Fruit fly (Drosophila melanogaster): ENCODE results near the gene mTerf5.
A peak's percentile ranks its signal among the peaks of the same experiment; 100 is the strongest.

mTerf5 gene

DNA sequence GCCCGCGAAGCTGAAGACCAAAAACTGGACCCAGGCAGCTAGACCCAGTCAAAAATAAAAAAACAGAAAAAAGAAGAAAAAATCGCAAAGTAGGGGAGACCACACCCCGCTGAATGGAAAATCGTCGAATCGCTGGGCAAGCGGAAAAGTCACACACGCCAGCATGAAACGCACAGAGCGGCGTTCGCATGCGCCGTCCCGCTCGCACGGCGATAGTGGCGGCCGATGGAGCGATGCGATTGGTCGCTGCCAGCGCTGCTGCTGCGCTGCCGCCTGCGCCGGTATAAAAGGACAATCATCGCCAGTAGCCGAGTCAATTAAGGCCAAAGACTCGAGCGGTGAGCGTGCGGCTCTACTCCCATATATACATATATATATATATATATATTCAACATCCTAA, 12.4 kb upstream of the mTerf5 start, which contains the start of gene repo (continued):
- no peak for TF ChIP-seq Doc3 (GFP tag; IDR thresholded peaks at IDR 0.05; ENCODE audit: partially characterized antibody)
- TF ChIP-seq CG32767 (GFP tag; IDR thresholded peaks at IDR 0.05): no peak
- 0 out of 3 replicates have a peak, but pooled peaks have one; percentile 53 for TF ChIP-seq CG2199 (GFP tag; IDR thresholded peaks at IDR 0.05)
- TF ChIP-seq z (GFP tag; IDR thresholded peaks at IDR 0.05): no peak
- peak; percentile 90 for TF ChIP-seq CG1832 (GFP tag; optimal IDR thresholded peaks at IDR 0.05)
- peak; percentile 6 for TF ChIP-seq Deaf1 (tag; optimal IDR thresholded peaks at IDR 0.05)
- TF ChIP-seq hbn (GFP tag; IDR thresholded peaks at IDR 0.05; ENCODE audit: partially characterized antibody): no peak
- no peak for TF ChIP-seq ase (GFP tag; IDR thresholded peaks at IDR 0.05)
- no peak for TF ChIP-seq vnd (GFP tag; IDR thresholded peaks at IDR 0.05; ENCODE audit: partially characterized antibody)
- TF ChIP-seq CG15479 (GFP tag; optimal IDR thresholded peaks at IDR 0.05): no peak
- peak; percentile 12 for TF ChIP-seq CG5180 (GFP tag; optimal IDR thresholded peaks at IDR 0.05)
- no peak for TF ChIP-seq jumu (GFP tag; optimal IDR thresholded peaks at IDR 0.05)
- TF ChIP-seq CG10321 (GFP tag; IDR thresholded peaks at IDR 0.05): peak; percentile 92

DNA sequence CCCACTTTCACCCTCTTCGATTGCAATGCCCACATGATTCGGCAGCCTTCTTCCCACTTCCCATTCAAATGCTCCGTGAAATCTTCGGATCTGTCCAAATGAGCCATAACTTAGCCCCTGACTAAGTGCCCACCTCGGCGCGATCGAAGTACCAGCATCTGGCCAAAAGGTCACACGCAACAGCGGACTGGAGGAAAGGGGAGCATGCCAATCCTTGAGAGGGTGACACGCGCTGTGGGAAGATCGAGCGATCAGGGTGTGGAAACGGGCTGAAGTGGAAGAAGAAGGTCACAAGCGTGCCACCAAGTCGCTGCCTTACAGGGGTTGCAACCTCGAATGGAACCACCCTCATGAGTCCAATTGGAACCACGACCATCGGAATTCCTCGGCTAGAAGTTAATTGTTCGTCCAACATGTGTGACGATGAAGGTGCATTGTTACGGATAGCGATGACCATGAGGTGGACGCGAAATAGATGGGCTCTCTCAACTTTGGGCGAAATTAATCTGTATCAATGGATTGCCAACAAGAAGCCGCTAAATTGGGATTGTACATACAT, 11.3 kb upstream of the mTerf5 start:
- no peak for TF ChIP-seq CG9932 (GFP tag; IDR thresholded peaks at IDR 0.05)
- TF ChIP-seq CG2129 (GFP tag; IDR thresholded peaks at IDR 0.05; ENCODE audit: partially characterized antibody): no peak
- no peak for TF ChIP-seq Hr39 (optimal IDR thresholded peaks at IDR 0.05)
- peak; percentile 66 for TF ChIP-seq Ets65A (GFP tag)
- TF ChIP-seq insv (GFP tag; optimal IDR thresholded peaks at IDR 0.05): peak in 1 of 2 experiments; percentile 84
- TF ChIP-seq btn (GFP tag; optimal IDR thresholded peaks at IDR 0.05): no peak
- TF ChIP-seq E2f2 (GFP tag; IDR thresholded peaks at IDR 0.05): no peak
- TF ChIP-seq Oli (tag; optimal IDR thresholded peaks at IDR 0.05): no peak
- TF ChIP-seq ttk (GFP tag; IDR thresholded peaks at IDR 0.05): no peak
- peak; percentile 11 for TF ChIP-seq HLHmδ (GFP tag; optimal IDR thresholded peaks at IDR 0.05)
- no peak for TF ChIP-seq repo (GFP tag; optimal IDR thresholded peaks at IDR 0.05)
- TF ChIP-seq Bgb (GFP tag; IDR thresholded peaks at IDR 0.05; ENCODE audit: partially characterized antibody): no peak
- no peak for TF ChIP-seq HLH3B (GFP tag; IDR thresholded peaks at IDR 0.05)
- TF ChIP-seq al (GFP tag; IDR thresholded peaks at IDR 0.05): no peak
- no peak for TF ChIP-seq gsb-n (tag; optimal IDR thresholded peaks at IDR 0.05)
- no peak for TF ChIP-seq Trl (optimal IDR thresholded peaks at IDR 0.05)
- TF ChIP-seq Trl (GFP tag; optimal IDR thresholded peaks at IDR 0.05): no peak
- TF ChIP-seq jumu (GFP tag; optimal IDR thresholded peaks at IDR 0.05): no peak
- TF ChIP-seq gem (tag; optimal IDR thresholded peaks at IDR 0.05): no peak
- TF ChIP-seq CG6272 (GFP tag; IDR thresholded peaks at IDR 0.05): no peak
- no peak for TF ChIP-seq Fer2 (tag; optimal IDR thresholded peaks at IDR 0.05)
- TF ChIP-seq Doc2 (GFP tag; IDR thresholded peaks at IDR 0.05): no peak
- no peak for TF ChIP-seq Opbp (GFP tag; IDR thresholded peaks at IDR 0.05; ENCODE audit: partially characterized antibody)
- no peak for TF ChIP-seq CTCF (GFP tag; optimal IDR thresholded peaks at IDR 0.05)
- no peak for TF ChIP-seq E2f1 (GFP tag; IDR thresholded peaks at IDR 0.05)
- TF ChIP-seq croc (GFP tag; conservative IDR thresholded peaks at IDR 0.05): no peak
- no peak for TF ChIP-seq CG13424 (tag; optimal IDR thresholded peaks at IDR 0.05)
- no peak for TF ChIP-seq CG15514 (GFP tag; optimal IDR thresholded peaks at IDR 0.05)
- TF ChIP-seq CG5180 (GFP tag; optimal IDR thresholded peaks at IDR 0.05): peak; percentile 86
- peak; percentile 81 for TF ChIP-seq pros (GFP tag; optimal IDR thresholded peaks at IDR 0.05)
- TF ChIP-seq sr (GFP tag; IDR thresholded peaks at IDR 0.05): no peak
- peak in 1 of 2 experiments; percentile 29 for TF ChIP-seq tll (GFP tag; optimal IDR thresholded peaks at IDR 0.05)
- TF ChIP-seq CG2712 (tag; optimal IDR thresholded peaks at IDR 0.05): no peak
- TF ChIP-seq cas (GFP tag; IDR thresholded peaks at IDR 0.05): no peak
- no peak for TF ChIP-seq CG6791 (GFP tag; IDR thresholded peaks at IDR 0.05; ENCODE audit: partially characterized antibody)
- no peak for TF ChIP-seq Six4 (GFP tag; optimal IDR thresholded peaks at IDR 0.05)
- no peak for TF ChIP-seq pzg (GFP tag; optimal IDR thresholded peaks at IDR 0.05)
- TF ChIP-seq CG10979 (tag; optimal IDR thresholded peaks at IDR 0.05): no peak
- no peak for TF ChIP-seq stc (GFP tag; IDR thresholded peaks at IDR 0.05)
- no peak for TF ChIP-seq CG1529 (GFP tag; optimal IDR thresholded peaks at IDR 0.05)
